1 worm cellular context compared by ENCODE assay signal in genomic region chrX:9941379-9941778, ce11.
A peak's percentile ranks its signal among the peaks of the same experiment; 100 is the strongest.
TF ChIP-seq lines count a peak whose summit lies in the region.

No protein-coding gene starts in this region.

TF ChIP-seq in whole organism, L1 larva, 84 proteins besides CTCF, POLR2A, EP300 and RAD21 (continued from another document):
- no peak for TF ChIP-seq dsc-1 (tag; optimal IDR thresholded peaks at IDR 0.05; lab: Kevin White, UChicago)
- TF ChIP-seq tbx-2 (tag; optimal IDR thresholded peaks at IDR 0.05; lab: Kevin White, UChicago), result no peak
- no peak for TF ChIP-seq mdl-1 (tag; optimal IDR thresholded peaks at IDR 0.05; lab: Kevin White, UChicago)
- TF ChIP-seq efl-3 (GFP tag; optimal IDR thresholded peaks at IDR 0.05; lab: Kevin White, UChicago), result no peak
- no peak for TF ChIP-seq lin-39 (tag; optimal IDR thresholded peaks at IDR 0.05; lab: Kevin White, UChicago)
- peak; percentile 11 for TF ChIP-seq nhr-90 (tag; optimal IDR thresholded peaks at IDR 0.05; lab: Kevin White, UChicago; ENCODE audit: poor library complexity)
- no peak for TF ChIP-seq efl-1 (optimal IDR thresholded peaks at IDR 0.05; lab: Kevin White, UChicago)
- no peak for TF ChIP-seq efl-1 (GFP tag; optimal IDR thresholded peaks at IDR 0.05 in 1 of 2; lab: Kevin White, UChicago)
TF ChIP-seq in whole organism, L1 larva: peak in this region for 5.
